Fruit fly (Drosophila melanogaster): ENCODE data around the gene Zcchc7.
A peak's percentile ranks its signal among the peaks of the same experiment; 100 is the strongest.

Zcchc7 gene

dm6 chr3L:16853533-16854386, 8.6 kb downstream of the Zcchc7 start, which contains the start of gene sina (continued):
- no peak for TF ChIP-seq salm (tag; optimal IDR thresholded peaks at IDR 0.05)
- TF ChIP-seq ro (GFP tag; IDR thresholded peaks at IDR 0.05), result no peak
- TF ChIP-seq CG15073 (GFP tag; optimal IDR thresholded peaks at IDR 0.05), result no peak
- TF ChIP-seq CG3065 (GFP tag; optimal IDR thresholded peaks at IDR 0.05), result no peak
- peak; percentile 22; the same call in 1 of the 2 replicates for TF ChIP-seq ara (GFP tag; IDR thresholded peaks at IDR 0.05)
- no peak for TF ChIP-seq bsh (GFP tag; optimal IDR thresholded peaks at IDR 0.05)
- TF ChIP-seq klu (GFP tag; IDR thresholded peaks at IDR 0.05), result no peak
- no peak for TF ChIP-seq CG4424 (GFP tag; optimal IDR thresholded peaks at IDR 0.05)
- no peak for TF ChIP-seq CG6813 (GFP tag; optimal IDR thresholded peaks at IDR 0.05)
- no peak for TF ChIP-seq croc (GFP tag; conservative IDR thresholded peaks at IDR 0.05)
- peak; percentile 44 for TF ChIP-seq CG9797 (GFP tag; optimal IDR thresholded peaks at IDR 0.05)
- TF ChIP-seq Stat92E (GFP tag; optimal IDR thresholded peaks at IDR 0.05), result peak in 1 of 3 experiments; percentile 11
- no peak for TF ChIP-seq CG5953 (GFP tag; IDR thresholded peaks at IDR 0.05)
- TF ChIP-seq bcd (GFP tag; optimal IDR thresholded peaks at IDR 0.05), result no peak
- no peak for TF ChIP-seq Usf (GFP tag; optimal IDR thresholded peaks at IDR 0.05)
- TF ChIP-seq vvl (GFP tag; IDR thresholded peaks at IDR 0.05), result peak; percentile 48
- no peak for TF ChIP-seq CG3163 (GFP tag; optimal IDR thresholded peaks at IDR 0.05)
- TF ChIP-seq gfzf (GFP tag; optimal IDR thresholded peaks at IDR 0.05), result peak; percentile 31
- no peak for TF ChIP-seq dimm (GFP tag; IDR thresholded peaks at IDR 0.05)
- TF ChIP-seq CG13296 (GFP tag; optimal IDR thresholded peaks at IDR 0.05), result peak; percentile 29
- no peak for TF ChIP-seq CG13894 (tag; optimal IDR thresholded peaks at IDR 0.05)
- no peak for TF ChIP-seq nerfin-1 (tag; optimal IDR thresholded peaks at IDR 0.05)
- no peak for TF ChIP-seq fru (optimal IDR thresholded peaks at IDR 0.05)
- TF ChIP-seq ac (GFP tag; optimal IDR thresholded peaks at IDR 0.05), result no peak
- TF ChIP-seq CG32532 (GFP tag; IDR thresholded peaks at IDR 0.05), result 0 out of 2 replicates have a peak, but pooled peaks have one; percentile 11
- no peak for TF ChIP-seq CG8388 (GFP tag; optimal IDR thresholded peaks at IDR 0.05)
- TF ChIP-seq Aef1 (GFP tag; IDR thresholded peaks at IDR 0.05), result no peak
- peak; percentile 70 for TF ChIP-seq inv (GFP tag; IDR thresholded peaks at IDR 0.05; ENCODE audit: partially characterized antibody)
- TF ChIP-seq twi (tag; optimal IDR thresholded peaks at IDR 0.05), result no peak
- TF ChIP-seq lab (GFP tag; optimal IDR thresholded peaks at IDR 0.05), result no peak
- TF ChIP-seq Taf1 (GFP tag; IDR thresholded peaks at IDR 0.05), result no peak
- no peak for TF ChIP-seq CG1233 (GFP tag; optimal IDR thresholded peaks at IDR 0.05)
- no peak for TF ChIP-seq CG6683 (GFP tag; optimal IDR thresholded peaks at IDR 0.05)
- peak; percentile 91 for TF ChIP-seq Sry-δ (GFP tag; optimal IDR thresholded peaks at IDR 0.05)
- no peak for TF ChIP-seq CG7357 (GFP tag; IDR thresholded peaks at IDR 0.05)
- no peak for TF ChIP-seq CG15269 (tag; optimal IDR thresholded peaks at IDR 0.05)
- peak in 1 of 2 experiments; percentile 18 for TF ChIP-seq dpn (GFP tag; optimal IDR thresholded peaks at IDR 0.05)
- no peak for TF ChIP-seq Max (GFP tag; optimal IDR thresholded peaks at IDR 0.05)
- TF ChIP-seq gce (GFP tag; IDR thresholded peaks at IDR 0.05), result no peak
- no peak for TF ChIP-seq CG3838 (GFP tag; optimal IDR thresholded peaks at IDR 0.05)
- TF ChIP-seq CG15514 (GFP tag; optimal IDR thresholded peaks at IDR 0.05), result peak; percentile 71
- no peak for TF ChIP-seq CG15479 (GFP tag; optimal IDR thresholded peaks at IDR 0.05)
- peak; percentile 2 for TF ChIP-seq wek (GFP tag; optimal IDR thresholded peaks at IDR 0.05)
- TF ChIP-seq dm (GFP tag; optimal IDR thresholded peaks at IDR 0.05), result peak; percentile 10
- no peak for TF ChIP-seq CG1024 (GFP tag; IDR thresholded peaks at IDR 0.05)
- no peak for TF ChIP-seq Sry-β (GFP tag; optimal IDR thresholded peaks at IDR 0.05)
- TF ChIP-seq trh (GFP tag; optimal IDR thresholded peaks at IDR 0.05), result no peak
- TF ChIP-seq Awh (GFP tag; IDR thresholded peaks at IDR 0.05), result no peak
- TF ChIP-seq CG10267 (tag; optimal IDR thresholded peaks at IDR 0.05), result peak; percentile 68

Data from whole organism, embryonic.